Worm (Caenorhabditis elegans): ENCODE results near the gene srh-23.

DNA sequence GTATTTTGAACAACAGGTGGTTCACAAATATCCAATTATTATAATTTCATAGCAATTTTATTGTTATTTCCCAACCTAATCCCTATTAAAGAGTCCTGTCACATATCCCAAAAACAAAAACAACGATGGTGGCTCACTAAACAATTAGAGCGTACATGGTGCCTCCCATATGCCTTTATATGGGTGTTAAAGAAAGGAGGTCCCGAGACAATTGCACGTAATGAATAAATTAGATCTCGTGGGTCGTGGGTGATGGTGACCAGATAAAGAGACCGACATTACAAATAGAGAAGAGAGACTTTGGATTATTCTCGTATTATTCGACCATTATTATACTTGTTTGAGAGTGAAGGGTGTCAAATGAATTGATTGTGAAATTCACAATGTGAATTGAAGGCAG is 46.3 kb downstream of the srh-23 start:
- peak; percentile 6 for TF ChIP-seq cog-1 (tag; optimal IDR thresholded peaks at IDR 0.05)
- TF ChIP-seq med-1 (GFP tag; optimal IDR thresholded peaks at IDR 0.05; ENCODE audit: insufficient read depth): no peak
- no peak for TF ChIP-seq flt-1 (GFP tag; IDR thresholded peaks at IDR 0.05)
- no peak for TF ChIP-seq ref-1 (GFP tag; conservative IDR thresholded peaks at IDR 0.05)
- no peak for TF ChIP-seq T22C8.4 (GFP tag; IDR thresholded peaks at IDR 0.05)
- TF ChIP-seq klf-2 (GFP tag; conservative IDR thresholded peaks at IDR 0.05): no peak
